Worm (Caenorhabditis elegans) whole organism, mixed stage, embryonic: ENCODE data around the gene C13F10.6.

ENCODE experiments used
- blmp-1 ChIP-seq: fragments of 150-350 bp; optimal IDR thresholded peaks from 2 replicates; lab custom pipeline; 2014; ENCODE audit warnings: missing biosample characterization, missing genetic modification characterization
- ces-1 ChIP-seq: fragments of 150-350 bp; optimal IDR thresholded peaks from 2 replicates; lab custom pipeline; 2014; ENCODE audit warnings: missing biosample characterization, missing genetic modification reagents, missing genetic modification characterization
- elt-1 ChIP-seq: sonication (generic microtip); optimal IDR thresholded peaks from 2 replicates; lab custom pipeline; 2017; ENCODE audit warnings: missing genetic modification characterization, mild to moderate bottlenecking, missing compliant biosample characterization, antibody characterized with exemption, moderate library complexity, borderline replicate concordance; ENCODE audit not compliant: insufficient read depth
- lsy-2 ChIP-seq: fragments of 150-350 bp; optimal IDR thresholded peaks from 2 replicates; lab custom pipeline; 2014; ENCODE audit warnings: missing biosample characterization, missing genetic modification characterization
- mep-1 ChIP-seq: fragments of 150-350 bp; optimal IDR thresholded peaks from 2 replicates; lab custom pipeline; 2017; ENCODE audit warnings: missing biosample characterization, missing genetic modification reagents, missing genetic modification characterization, inconsistent platforms
- mls-2 ChIP-seq: sonication (generic microtip); optimal IDR thresholded peaks from 2 replicates; lab custom pipeline; 2016; ENCODE audit warnings: mild to moderate bottlenecking, missing genetic modification characterization, moderate library complexity, missing compliant biosample characterization
- nhr-12 ChIP-seq: fragments of 150-350 bp; optimal IDR thresholded peaks from 2 replicates; lab custom pipeline; 2014; ENCODE audit warnings: missing biosample characterization, missing genetic modification characterization
- nhr-28 ChIP-seq: fragments of 150-350 bp; optimal IDR thresholded peaks from 2 replicates; lab custom pipeline; 2014; ENCODE audit warnings: missing biosample characterization, missing genetic modification characterization
- nhr-76 ChIP-seq: sonication (generic microtip); optimal IDR thresholded peaks from 2 replicates; lab custom pipeline; 2017; ENCODE audit warnings: missing biosample characterization, missing genetic modification characterization
- pha-4 ChIP-seq: fragments of 150-350 bp; optimal IDR thresholded peaks from 2 replicates; lab custom pipeline; 2018; ENCODE audit warnings: missing biosample characterization, missing genetic modification reagents, missing genetic modification characterization
- unc-62 ChIP-seq: fragments of 150-350 bp; optimal IDR thresholded peaks from 2 replicates; lab custom pipeline; 2014; ENCODE audit warnings: missing biosample characterization, missing genetic modification reagents, missing genetic modification characterization
- ztf-11 ChIP-seq: fragments of 150-350 bp; optimal IDR thresholded peaks from 2 replicates; lab custom pipeline; 2014; ENCODE audit warnings: missing biosample characterization, missing genetic modification characterization

- TF ChIP-seq nhr-12 (no peak), nhr-76 (tag; lab: Kevin White, UChicago) (no peak), unc-62 (no peak), nhr-28 (tag; lab: Kevin White, UChicago) (no peak), lsy-2 (tag; lab: Kevin White, UChicago) (no peak), blmp-1 (tag; lab: Kevin White, UChicago) (no peak), elt-1 (tag; lab: Kevin White, UChicago) (no peak), pha-4 (tag; lab: Kevin White, UChicago) (no peak), ces-1 (GFP tag; lab: Kevin White, UChicago) (no peak), mls-2 (no peak), ztf-11 (no peak), mep-1 (tag; lab: Kevin White, UChicago) (no peak)
Measured at ce11 chrV:7197036-7197435, 23.8 kb downstream of the C13F10.6 start.
